Fruit fly (Drosophila melanogaster) whole organism, embryonic: ENCODE measurements around the gene CG15019.
A peak's percentile ranks its signal among the peaks of the same experiment; 100 is the strongest.

Source experiments
- BEAF-32 ChIP-seq: fragments of 200-800 bp; sonication (Bioruptor generic); optimal IDR thresholded peaks from 3 replicates; lab custom pipeline; 2017; ENCODE audit warnings: missing biosample characterization, missing genetic modification characterization, mild to moderate bottlenecking, moderate library complexity, missing genetic modification reagents
- Bgb ChIP-seq: fragments of 200-800 bp; sonication (Bioruptor generic); IDR thresholded peaks from 2 replicates; pipeline ENCODE4 v1.3.6; 2022; ENCODE audit warnings: missing biosample characterization, missing genetic modification characterization; ENCODE audit not compliant: partially characterized antibody
- CG12659 ChIP-seq: fragments of 200-800 bp; sonication (Bioruptor generic); optimal IDR thresholded peaks from 3 replicates; lab custom pipeline; 2017; ENCODE audit warnings: mild to moderate bottlenecking, missing biosample characterization, missing genetic modification reagents, missing genetic modification characterization
- CG13287 ChIP-seq: fragments of 200-800 bp; sonication (Bioruptor generic); IDR thresholded peaks from 2 replicates; pipeline ENCODE4 v1.3.6; 2022; ENCODE audit warnings: missing biosample characterization, missing genetic modification characterization; ENCODE audit not compliant: partially characterized antibody
- CG14860 ChIP-seq: fragments of 200-800 bp; sonication (Bioruptor generic); IDR thresholded peaks from 3 replicates; pipeline ENCODE4 v1.3.6; 2022; ENCODE audit warnings: missing biosample characterization, missing genetic modification characterization; ENCODE audit not compliant: partially characterized antibody
- CG15514 ChIP-seq: fragments of 200-800 bp; sonication (Bioruptor generic); optimal IDR thresholded peaks from 3 replicates; lab custom pipeline; 2017; ENCODE audit warnings: missing biosample characterization, missing genetic modification characterization, mild to moderate bottlenecking, moderate library complexity, missing genetic modification reagents
- CG1603 ChIP-seq: fragments of 200-800 bp; sonication (Bioruptor generic); optimal IDR thresholded peaks from 2 replicates; lab custom pipeline; 2019; ENCODE audit warnings: missing biosample characterization, mild to moderate bottlenecking, missing genetic modification characterization, moderate library complexity
- CG16813 ChIP-seq: fragments of 200-800 bp; sonication (Bioruptor generic); IDR thresholded peaks from 3 replicates; pipeline ENCODE4 v1.3.6; 2022; ENCODE audit warnings: missing biosample characterization, missing genetic modification characterization; ENCODE audit not compliant: partially characterized antibody
- CG17328 ChIP-seq: fragments of 200-800 bp; sonication (Bioruptor generic); IDR thresholded peaks from 2 replicates; pipeline ENCODE4 v1.3.6; 2022; ENCODE audit warnings: missing biosample characterization, missing genetic modification characterization
- CG17802 ChIP-seq: fragments of 200-800 bp; sonication (Bioruptor generic); optimal IDR thresholded peaks from 2 replicates; lab custom pipeline; 2018; ENCODE audit warnings: missing biosample characterization, mild to moderate bottlenecking, missing genetic modification characterization, moderate library complexity
- CG2712 ChIP-seq: fragments of 200-800 bp; optimal IDR thresholded peaks from 3 replicates; lab custom pipeline; 2019; ENCODE audit warnings: missing biosample characterization, mild to moderate bottlenecking, missing genetic modification characterization, moderate library complexity
- CG32767 ChIP-seq: fragments of 200-800 bp; sonication (Bioruptor generic); IDR thresholded peaks from 2 replicates; pipeline ENCODE4 v1.3.6; 2022; ENCODE audit warnings: missing biosample characterization, missing genetic modification characterization
- CG3407 ChIP-seq: fragments of 200-800 bp; sonication (Bioruptor generic); optimal IDR thresholded peaks from 2 replicates; lab custom pipeline; 2018; ENCODE audit warnings: missing biosample characterization, mild to moderate bottlenecking, missing genetic modification characterization
- CG34224 ChIP-seq: fragments of 200-800 bp; sonication (Bioruptor generic); IDR thresholded peaks from 3 replicates; pipeline ENCODE4 v1.3.6; 2022; ENCODE audit warnings: missing biosample characterization, missing genetic modification characterization; ENCODE audit not compliant: partially characterized antibody
- CG4404 ChIP-seq: fragments of 200-800 bp; sonication (Bioruptor generic); IDR thresholded peaks from 2 replicates; pipeline ENCODE4 v1.3.6; 2022; ENCODE audit warnings: missing biosample characterization, missing genetic modification characterization
- CG6813 ChIP-seq: fragments of 200-800 bp; sonication (Bioruptor generic); optimal IDR thresholded peaks from 2 replicates; lab custom pipeline; 2017; ENCODE audit warnings: missing biosample characterization, missing genetic modification characterization, mild to moderate bottlenecking, moderate library complexity, missing genetic modification reagents
- Dip2 ChIP-seq: fragments of 200-800 bp; sonication (Bioruptor generic); IDR thresholded peaks from 2 replicates; pipeline ENCODE4 v1.3.6; 2022; ENCODE audit warnings: missing biosample characterization, missing genetic modification characterization
- Dp ChIP-seq: fragments of 200-800 bp; sonication (Bioruptor generic); optimal IDR thresholded peaks from 2 replicates; lab custom pipeline; 2018; ENCODE audit warnings: missing biosample characterization, mild to moderate bottlenecking, missing genetic modification characterization, moderate library complexity
- Dref ChIP-seq: fragments of 200-800 bp; sonication (Bioruptor generic); IDR thresholded peaks from 2 replicates; pipeline ENCODE4 v1.3.6; 2022; ENCODE audit warnings: missing biosample characterization, missing genetic modification characterization
- E2f1 ChIP-seq: fragments of 200-800 bp; sonication (Bioruptor generic); IDR thresholded peaks from 2 replicates; pipeline ENCODE4 v1.3.6; 2022; ENCODE audit warnings: missing biosample characterization, missing genetic modification characterization
- Hr51 ChIP-seq, 2 experiments: fragments of 200-800 bp; sonication (Bioruptor generic); optimal IDR thresholded peaks; 2 replicates in 1 of 2; 3 replicates in 1 of 2; lab custom pipeline; 2016 to 2018; ENCODE audit warnings: missing biosample characterization in 2 of 2, missing genetic modification characterization in 2 of 2, mild to moderate bottlenecking in 1 of 2, moderate library complexity in 1 of 2
- Max ChIP-seq: fragments of 200-800 bp; sonication (Bioruptor generic); optimal IDR thresholded peaks from 2 replicates; lab custom pipeline; 2016; ENCODE audit warnings: missing biosample characterization, mild to moderate bottlenecking, missing genetic modification characterization
- Med ChIP-seq: fragments of 200-800 bp; sonication (Bioruptor generic); peaks from one replicate; lab custom pipeline; 2016; ENCODE audit warnings: missing biosample characterization, missing genetic modification characterization, mild to moderate bottlenecking, inconsistent platforms, moderate library complexity
- Mrtf ChIP-seq: fragments of 200-800 bp; sonication (Bioruptor generic); IDR thresholded peaks from 3 replicates; pipeline ENCODE4 v1.3.6; 2022; ENCODE audit warnings: missing biosample characterization, missing genetic modification characterization
- Opbp ChIP-seq: fragments of 200-800 bp; sonication (Bioruptor generic); IDR thresholded peaks from 3 replicates; pipeline ENCODE4 v1.3.6; 2022; ENCODE audit warnings: missing biosample characterization, missing genetic modification characterization; ENCODE audit not compliant: partially characterized antibody
- Six4 ChIP-seq: fragments of 200-800 bp; sonication (Bioruptor generic); optimal IDR thresholded peaks from 2 replicates; lab custom pipeline; 2016; ENCODE audit warnings: missing biosample characterization, missing genetic modification characterization
- Taf1 ChIP-seq: fragments of 200-800 bp; sonication (Bioruptor generic); IDR thresholded peaks from 2 replicates; pipeline ENCODE4 v1.3.6; 2022; ENCODE audit warnings: missing biosample characterization, missing genetic modification characterization
- YL-1 ChIP-seq: fragments of 200-800 bp; sonication (Bioruptor generic); optimal IDR thresholded peaks from 3 replicates; lab custom pipeline; 2017; ENCODE audit warnings: missing biosample characterization, mild to moderate bottlenecking, missing genetic modification characterization
- amos ChIP-seq: fragments of 200-800 bp; sonication (Bioruptor generic); IDR thresholded peaks from 2 replicates; pipeline ENCODE4 v1.3.6; 2022; ENCODE audit warnings: missing biosample characterization, missing genetic modification characterization; ENCODE audit not compliant: partially characterized antibody
- bab2 ChIP-seq: fragments of 200-800 bp; sonication (Bioruptor generic); optimal IDR thresholded peaks from 2 replicates; lab custom pipeline; 2016; ENCODE audit warnings: missing biosample characterization, missing genetic modification characterization
- bbx ChIP-seq: fragments of 200-800 bp; sonication (Bioruptor generic); IDR thresholded peaks from 2 replicates; pipeline ENCODE4 v1.3.6; 2022; ENCODE audit warnings: missing biosample characterization, missing genetic modification characterization; ENCODE audit not compliant: partially characterized antibody
- cas ChIP-seq: fragments of 200-800 bp; sonication (Bioruptor generic); IDR thresholded peaks from 2 replicates; pipeline ENCODE4 v1.3.6; 2022; ENCODE audit warnings: missing biosample characterization, missing genetic modification characterization
- eve ChIP-seq, 2 experiments: fragments of >200 bp; optimal IDR thresholded peaks; 2 replicates each; lab custom pipeline; 2017; ENCODE audit warnings: missing biosample characterization in 2 of 2, missing genetic modification characterization in 2 of 2
- fu2 ChIP-seq: fragments of 200-800 bp; sonication (Bioruptor generic); optimal IDR thresholded peaks from 2 replicates; lab custom pipeline; 2016; ENCODE audit warnings: missing biosample characterization, missing genetic modification characterization
- gcm ChIP-seq: fragments of 200-800 bp; sonication (Bioruptor generic); optimal IDR thresholded peaks from 2 replicates; lab custom pipeline; 2019; ENCODE audit warnings: missing biosample characterization, mild to moderate bottlenecking, missing genetic modification characterization, moderate library complexity
- hbn ChIP-seq: fragments of 200-800 bp; sonication (Bioruptor generic); IDR thresholded peaks from 2 replicates; pipeline ENCODE4 v1.3.6; 2022; ENCODE audit warnings: missing biosample characterization, missing genetic modification characterization; ENCODE audit not compliant: partially characterized antibody
- hth ChIP-seq: fragments of >200 bp; optimal IDR thresholded peaks from 2 replicates; lab custom pipeline; 2017; ENCODE audit warnings: inconsistent platforms
- jigr1 ChIP-seq: fragments of 200-800 bp; sonication (Bioruptor generic); IDR thresholded peaks from 3 replicates; pipeline ENCODE4 v1.3.6; 2022; ENCODE audit warnings: missing biosample characterization, missing genetic modification characterization
- mld ChIP-seq: fragments of 200-800 bp; sonication (Bioruptor generic); IDR thresholded peaks from 3 replicates; pipeline ENCODE4 v1.3.6; 2022; ENCODE audit warnings: missing biosample characterization, missing genetic modification characterization; ENCODE audit not compliant: partially characterized antibody
- nerfin-2 ChIP-seq: fragments of 200-800 bp; sonication (Bioruptor generic); IDR thresholded peaks from 2 replicates; pipeline ENCODE4 v1.3.6; 2022; ENCODE audit warnings: missing biosample characterization, missing genetic modification characterization; ENCODE audit not compliant: partially characterized antibody
- odd ChIP-seq: fragments of 200-800 bp; sonication (Bioruptor generic); optimal IDR thresholded peaks from 2 replicates; lab custom pipeline; 2017; ENCODE audit warnings: missing biosample characterization, mild to moderate bottlenecking, missing genetic modification characterization
- pb ChIP-seq: fragments of 200-800 bp; sonication (Bioruptor generic); optimal IDR thresholded peaks from 3 replicates; lab custom pipeline; 2016; ENCODE audit warnings: missing biosample characterization, missing genetic modification characterization
- pros ChIP-seq: fragments of 200-800 bp; sonication (Bioruptor generic); optimal IDR thresholded peaks from 3 replicates; lab custom pipeline; 2019; ENCODE audit warnings: missing biosample characterization, mild to moderate bottlenecking, missing genetic modification characterization, moderate library complexity
- schlank ChIP-seq: fragments of 200-800 bp; sonication (Bioruptor generic); optimal IDR thresholded peaks from 2 replicates; lab custom pipeline; 2018; ENCODE audit warnings: missing biosample characterization, mild to moderate bottlenecking, missing genetic modification characterization
- slp2 ChIP-seq: fragments of 200-800 bp; sonication (Bioruptor generic); optimal IDR thresholded peaks from 2 replicates; lab custom pipeline; 2016; ENCODE audit warnings: missing biosample characterization, missing genetic modification characterization
- sna ChIP-seq: fragments of 200-800 bp; sonication (Bioruptor generic); IDR thresholded peaks from 2 replicates; pipeline ENCODE4 v1.3.6; 2022; ENCODE audit warnings: missing biosample characterization, missing genetic modification characterization; ENCODE audit not compliant: partially characterized antibody
- stwl ChIP-seq: fragments of 200-800 bp; sonication (Bioruptor generic); optimal IDR thresholded peaks from 3 replicates; lab custom pipeline; 2018; ENCODE audit warnings: missing biosample characterization, mild to moderate bottlenecking, missing genetic modification characterization, moderate library complexity
- ttk ChIP-seq: fragments of 200-800 bp; sonication (Bioruptor generic); IDR thresholded peaks from 2 replicates; pipeline ENCODE4 v2.1.2; 2022; ENCODE audit warnings: missing biosample characterization, missing genetic modification characterization
- vvl ChIP-seq: fragments of 200-800 bp; sonication (Bioruptor generic); IDR thresholded peaks from 2 replicates; pipeline ENCODE4 v1.3.6; 2022; ENCODE audit warnings: missing biosample characterization, missing genetic modification characterization

The CG15019 gene

dm6 chr3L:4405922-4406321, at the start of gene CG15019 (continued):
- TF ChIP-seq pros (no peak), CG15514 (GFP tag; lab: Kevin White, UChicago) (peak; percentile 10), Hr51 (GFP tag; optimal IDR thresholded peaks at IDR 0.05; lab: Kevin White, UChicago) (peak in 1 of 2 experiments; percentile 3), CG13287 (GFP tag; lab: Robert Waterston, UW) (peak; percentile 87), Max (GFP tag; lab: Kevin White, UChicago) (peak; percentile 30), vvl (GFP tag; lab: Robert Waterston, UW) (no peak), CG4404 (no peak), Opbp (GFP tag; lab: Robert Waterston, UW) (peak; percentile 79), CG12659 (GFP tag; lab: Kevin White, UChicago) (no peak), YL-1 (GFP tag; lab: Kevin White, UChicago) (peak; percentile 64), CG16813 (peak; percentile 61), gcm (GFP tag; lab: Kevin White, UChicago) (no peak), CG3407 (GFP tag; lab: Kevin White, UChicago) (no peak), schlank (tag; lab: Kevin White, UChicago) (no peak), jigr1 (no peak), CG14860 (GFP tag; lab: Robert Waterston, UW) (peak; percentile 17; the same call in 1 of the 3 replicates), CG2712 (tag; lab: Kevin White, UChicago) (no peak), Taf1 (GFP tag; lab: Robert Waterston, UW) (no peak), CG17328 (GFP tag; lab: Robert Waterston, UW) (no peak), hbn (peak; percentile 75), sna (peak; percentile 76; the same call in 1 of the 2 replicates), amos (peak; percentile 81; the same call in 1 of the 2 replicates), Mrtf (GFP tag; lab: Robert Waterston, UW) (no peak), nerfin-2 (0 out of 2 replicates have a peak, but pooled peaks have one; percentile 51), fu2 (GFP tag; lab: Kevin White, UChicago) (no peak), CG17802 (tag; lab: Kevin White, UChicago) (no peak), BEAF-32 (GFP tag; lab: Kevin White, UChicago) (peak; percentile 76), odd (GFP tag; lab: Kevin White, UChicago) (no peak), stwl (peak; percentile 8), cas (no peak), eve (GFP tag; optimal IDR thresholded peaks at IDR 0.05; lab: Kevin White, UChicago) (peak in 1 of 2 experiments; percentile 43), Med (GFP tag; lab: Kevin White, UChicago) (peak; percentile 27), ttk (GFP tag; lab: Robert Waterston, UW) (no peak), slp2 (GFP tag; lab: Kevin White, UChicago) (no peak), E2f1 (peak; percentile 41; the same call in 1 of the 2 replicates), CG1603 (no peak), pb (GFP tag; lab: Kevin White, UChicago) (no peak), bab2 (GFP tag; lab: Kevin White, UChicago) (no peak), bbx (GFP tag; lab: Robert Waterston, UW) (peak; percentile 82), hth (lab: Kevin White, UChicago) (no peak), Dp (GFP tag; lab: Kevin White, UChicago) (peak; percentile 90), Bgb (GFP tag; lab: Robert Waterston, UW) (peak; percentile 71), mld (GFP tag; lab: Robert Waterston, UW) (no peak), Dref (peak; percentile 93), CG32767 (GFP tag; lab: Robert Waterston, UW) (no peak), CG6813 (no peak), CG34224 (GFP tag; lab: Robert Waterston, UW) (peak; percentile 72), Dip2 (no peak), Six4 (GFP tag; lab: Kevin White, UChicago) (no peak)
